Worm (Caenorhabditis elegans): ENCODE results near the gene sumv-1.

DNA sequence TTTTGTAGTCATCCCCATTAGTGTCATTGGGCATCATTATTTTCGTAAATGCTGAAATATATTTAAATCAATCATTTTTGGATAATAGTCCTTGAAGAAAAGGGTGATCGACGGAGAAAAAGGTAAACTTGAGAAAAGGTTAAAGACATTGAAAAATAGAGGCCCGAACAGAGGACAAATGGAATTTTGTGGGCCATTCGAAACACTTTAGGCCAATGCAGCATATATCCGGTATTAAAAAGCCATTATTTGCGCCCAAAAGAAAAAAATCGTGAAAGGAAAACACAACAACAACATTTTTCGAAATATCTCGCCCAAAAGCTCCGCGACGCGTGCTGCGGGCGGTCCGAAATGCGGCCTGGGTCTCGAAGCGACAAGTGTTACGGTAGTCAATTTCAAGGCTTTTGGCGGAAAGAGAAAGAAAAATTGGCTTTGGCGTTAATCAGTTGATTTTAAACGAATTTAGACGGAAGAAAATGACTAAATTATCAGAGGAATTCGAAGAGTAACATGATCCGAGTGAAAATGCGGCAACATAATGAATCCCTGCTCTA lies 47.0 kb downstream of the sumv-1 start, which contains the start of gene morc-1:
- no peak for TF ChIP-seq zag-1 (tag; optimal IDR thresholded peaks at IDR 0.05)
- no peak for TF ChIP-seq nhr-25 (tag; optimal IDR thresholded peaks at IDR 0.05)
- TF ChIP-seq nhr-28 (tag; optimal IDR thresholded peaks at IDR 0.05): no peak
- no peak for TF ChIP-seq ztf-4 (tag; optimal IDR thresholded peaks at IDR 0.05)
